Fruit fly (Drosophila melanogaster) whole organism, pupa: Measurements from ENCODE around the gene HDAC4.

ENCODE experiments used
- EcR ChIP-seq: fragments of 200-800 bp; sonication (Bioruptor generic); optimal IDR thresholded peaks from 3 replicates; lab custom pipeline; 2019; ENCODE audit warnings: missing biosample characterization, missing genetic modification characterization, mild to moderate bottlenecking, moderate library complexity, missing genetic modification reagents
- Ets98B ChIP-seq: fragments of 200-800 bp; sonication (Bioruptor generic); IDR thresholded peaks from 2 replicates; pipeline ENCODE4 v1.3.6; 2022; ENCODE audit warnings: missing biosample characterization, missing genetic modification characterization
- fd96Ca ChIP-seq: fragments of 200-800 bp; sonication (Bioruptor generic); IDR thresholded peaks from 3 replicates; pipeline ENCODE4 v1.3.6; 2022; ENCODE audit warnings: missing biosample characterization, missing genetic modification characterization
- rn ChIP-seq: fragments of 200-800 bp; sonication (Bioruptor generic); IDR thresholded peaks from 2 replicates; pipeline ENCODE4 v1.3.6; 2022; ENCODE audit warnings: missing biosample characterization, missing genetic modification characterization

dm6 chrX:13230974-13231373, 54.5 kb downstream of the HDAC4 start:
- TF ChIP-seq rn (GFP tag; lab: Robert Waterston, UW): no peak
- TF ChIP-seq Ets98B (GFP tag; lab: Robert Waterston, UW): no peak
- TF ChIP-seq fd96Ca (GFP tag; lab: Robert Waterston, UW): no peak
- no peak for TF ChIP-seq EcR (GFP tag; lab: Kevin White, UChicago)
